Worm (Caenorhabditis elegans): ENCODE data around the gene melo-3.
A peak's percentile ranks its signal among the peaks of the same experiment; 100 is the strongest.

The melo-3 gene

DNA sequence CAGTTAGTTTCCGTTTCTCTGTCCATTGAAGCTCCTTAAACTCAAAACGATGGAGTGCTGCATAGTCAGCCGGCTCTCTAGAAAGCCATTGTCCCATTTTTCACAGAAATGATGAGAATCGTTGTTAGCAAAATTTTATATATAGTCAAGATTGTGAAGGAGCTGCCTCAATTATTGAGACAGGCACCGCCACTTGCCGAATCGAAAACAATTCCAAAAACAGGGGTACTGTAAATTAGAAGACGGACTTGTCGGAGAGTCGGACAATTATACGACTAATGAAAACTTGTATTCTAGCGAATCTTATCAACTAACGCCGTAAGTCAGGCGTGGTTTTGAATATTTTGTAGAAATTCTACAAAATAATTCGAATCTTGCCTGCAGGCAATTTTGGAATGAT, 16.4 kb downstream of the melo-3 start, which contains the start of gene F14H8.2:
Gene F14H8.2 (minus strand): TSS at position 101 of the 400 bp plus-strand sequence.
- TF ChIP-seq lin-32 (GFP tag; optimal IDR thresholded peaks at IDR 0.05) (no peak), ces-1 (GFP tag; optimal IDR thresholded peaks at IDR 0.05) (no peak), nhr-76 (tag; optimal IDR thresholded peaks at IDR 0.05) (no peak), unc-120 (tag; optimal IDR thresholded peaks at IDR 0.05; ENCODE audit: poor library complexity, severe bottlenecking) (no peak), nhr-12 (tag; optimal IDR thresholded peaks at IDR 0.05) (no peak), mab-5 (tag; optimal IDR thresholded peaks at IDR 0.05) (no peak), pha-4 (tag; optimal IDR thresholded peaks at IDR 0.05) (no peak), mls-2 (tag; optimal IDR thresholded peaks at IDR 0.05) (no peak), flh-1 (GFP tag; optimal IDR thresholded peaks at IDR 0.05) (no peak), ceh-39 (tag; optimal IDR thresholded peaks at IDR 0.05) (no peak), ceh-83 (GFP tag; optimal IDR thresholded peaks at IDR 0.05) (no peak), drap-1 (GFP tag; optimal IDR thresholded peaks at IDR 0.05) (no peak), ceh-43 (GFP tag; optimal IDR thresholded peaks at IDR 0.05) (no peak), cnd-1 (tag; optimal IDR thresholded peaks at IDR 0.05) (no peak), nhr-237 (tag; optimal IDR thresholded peaks at IDR 0.05) (no peak), lin-13 (tag; optimal IDR thresholded peaks at IDR 0.05) (no peak), sem-2 (GFP tag; optimal IDR thresholded peaks at IDR 0.05) (no peak), lsy-2 (tag; optimal IDR thresholded peaks at IDR 0.05) (no peak), sptf-1 (tag; optimal IDR thresholded peaks at IDR 0.05) (no peak), nhr-28 (tag; optimal IDR thresholded peaks at IDR 0.05) (no peak)

DNA sequence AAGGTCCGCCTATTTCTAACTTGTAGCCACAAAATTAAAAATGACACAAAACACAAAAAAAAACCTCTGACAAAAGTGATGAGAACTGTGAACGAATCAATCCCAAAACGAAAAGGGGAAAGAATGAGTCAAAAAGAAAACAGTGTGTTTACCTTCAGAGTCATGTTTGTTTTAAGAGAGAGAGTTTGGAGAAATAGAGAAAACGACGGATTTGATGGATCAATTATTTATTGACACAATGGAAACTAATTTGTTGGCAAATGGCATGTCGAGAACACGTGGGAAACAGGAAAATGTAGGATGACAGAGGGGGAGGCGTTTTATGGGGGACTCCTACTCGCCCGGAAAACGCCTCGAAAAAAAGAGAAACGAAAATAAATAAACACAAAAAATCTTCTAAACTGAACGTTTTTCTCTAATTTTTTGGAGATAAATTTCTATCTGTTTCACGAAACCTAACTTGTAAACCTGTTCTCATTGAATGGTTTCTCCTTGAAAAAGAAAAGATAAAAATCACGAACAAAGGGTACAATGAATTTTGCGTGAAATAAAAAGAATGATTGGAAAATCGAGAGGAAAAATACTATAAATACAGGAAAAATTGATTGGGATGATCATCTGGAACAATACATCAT, 19.8 kb downstream of the melo-3 start:
- TF ChIP-seq mep-1 (tag; optimal IDR thresholded peaks at IDR 0.05) (no peak), cnd-1 (tag; optimal IDR thresholded peaks at IDR 0.05) (no peak), elt-3 (tag; optimal IDR thresholded peaks at IDR 0.05) (no peak), tbx-8 (GFP tag; optimal IDR thresholded peaks at IDR 0.05) (no peak), unc-39 (tag; optimal IDR thresholded peaks at IDR 0.05) (no peak), ztf-11 (tag; optimal IDR thresholded peaks at IDR 0.05) (no peak), lsy-2 (tag; optimal IDR thresholded peaks at IDR 0.05) (no peak)

DNA sequence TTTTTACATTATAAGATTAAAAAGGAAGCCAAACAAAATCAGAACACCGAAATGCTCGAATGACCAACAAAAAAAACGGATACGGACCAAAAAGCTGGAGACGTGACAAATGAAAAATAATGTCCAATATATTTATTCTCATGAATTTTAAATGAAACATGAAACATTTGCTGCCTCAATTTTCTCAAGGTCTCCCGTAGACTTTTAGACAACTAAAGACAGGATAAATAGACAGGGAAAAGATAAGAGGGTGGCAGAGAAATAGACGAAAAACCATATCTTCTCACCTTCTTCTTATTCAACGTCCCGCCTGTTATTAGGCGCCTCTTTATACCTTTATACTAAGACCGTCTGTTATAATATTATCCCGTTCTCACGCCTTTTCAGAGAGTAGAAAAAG, 20.9 kb downstream of the melo-3 start:
- TF ChIP-seq unc-120 (tag; optimal IDR thresholded peaks at IDR 0.05; ENCODE audit: poor library complexity, severe bottlenecking), result peak; percentile 6
- no peak for TF ChIP-seq lsy-2 (tag; optimal IDR thresholded peaks at IDR 0.05)

DNA sequence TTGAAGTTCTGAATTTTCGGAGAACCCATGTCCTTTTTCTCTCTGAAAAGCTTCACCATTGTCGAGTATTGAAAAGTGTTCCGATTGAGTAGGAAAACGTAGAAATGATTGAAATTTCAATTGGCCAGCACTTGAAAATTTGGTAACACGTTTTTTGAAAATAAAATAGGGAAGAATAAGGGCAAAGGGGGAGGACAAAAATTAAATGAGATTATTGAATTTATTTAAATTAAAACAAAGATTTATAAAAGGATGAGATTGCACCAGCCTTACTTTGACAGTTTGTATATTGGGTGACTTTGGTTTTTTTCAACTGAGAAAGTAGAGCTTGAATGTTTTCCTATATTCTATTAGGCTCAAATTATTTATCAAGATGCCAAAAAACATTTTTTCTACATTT, 22.5 kb downstream of the melo-3 start, which contains the start of gene obr-2:
Gene obr-2 (minus strand): TSS at position 101 of the 400 bp plus-strand sequence.
- TF ChIP-seq ham-2 (GFP tag; optimal IDR thresholded peaks at IDR 0.05) (no peak), unc-62 (GFP tag; optimal IDR thresholded peaks at IDR 0.05) (no peak), elt-3 (tag; optimal IDR thresholded peaks at IDR 0.05) (no peak), ces-1 (GFP tag; optimal IDR thresholded peaks at IDR 0.05) (no peak), ztf-11 (tag; optimal IDR thresholded peaks at IDR 0.05) (no peak), mls-2 (tag; optimal IDR thresholded peaks at IDR 0.05) (no peak), mab-5 (tag; optimal IDR thresholded peaks at IDR 0.05) (no peak), sptf-1 (tag; optimal IDR thresholded peaks at IDR 0.05) (no peak), ceh-39 (tag; optimal IDR thresholded peaks at IDR 0.05) (no peak), drap-1 (GFP tag; optimal IDR thresholded peaks at IDR 0.05) (no peak), snpc-4 (tag; optimal IDR thresholded peaks at IDR 0.05) (no peak), mep-1 (tag; optimal IDR thresholded peaks at IDR 0.05) (no peak), ceh-43 (GFP tag; optimal IDR thresholded peaks at IDR 0.05) (no peak), nhr-2 (tag; optimal IDR thresholded peaks at IDR 0.05) (no peak), nhr-237 (tag; optimal IDR thresholded peaks at IDR 0.05) (no peak), unc-120 (tag; optimal IDR thresholded peaks at IDR 0.05; ENCODE audit: poor library complexity, severe bottlenecking) (no peak), sem-2 (GFP tag; optimal IDR thresholded peaks at IDR 0.05) (no peak)

DNA sequence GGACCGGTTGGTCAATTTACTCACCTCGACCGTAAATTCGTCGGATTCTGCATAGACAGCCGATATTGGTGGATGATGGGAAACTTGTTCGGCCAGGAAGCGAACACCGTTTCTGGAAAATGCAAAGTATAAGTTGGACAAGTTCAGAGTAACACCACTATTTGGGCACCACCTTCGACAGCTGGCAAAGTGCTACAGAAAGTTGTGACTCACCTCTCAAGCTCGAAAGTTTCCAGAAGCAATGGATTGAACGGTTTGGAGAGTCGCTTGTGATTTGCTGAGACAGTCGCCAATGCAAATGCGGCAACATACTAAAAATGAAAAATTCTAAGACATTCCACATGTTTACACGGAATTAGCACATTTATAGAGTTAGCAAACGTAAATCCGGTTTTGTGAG, 23.3 kb downstream of the melo-3 start:
- TF ChIP-seq mab-5 (tag; optimal IDR thresholded peaks at IDR 0.05), result no peak
- TF ChIP-seq elt-3 (tag; optimal IDR thresholded peaks at IDR 0.05), result no peak
- no peak for TF ChIP-seq nhr-2 (tag; optimal IDR thresholded peaks at IDR 0.05)
- no peak for TF ChIP-seq snpc-4 (tag; optimal IDR thresholded peaks at IDR 0.05)
- no peak for TF ChIP-seq drap-1 (GFP tag; optimal IDR thresholded peaks at IDR 0.05)
- TF ChIP-seq nhr-76 (tag; optimal IDR thresholded peaks at IDR 0.05), result no peak
- TF ChIP-seq unc-120 (tag; optimal IDR thresholded peaks at IDR 0.05; ENCODE audit: poor library complexity, severe bottlenecking), result no peak
- no peak for TF ChIP-seq flh-1 (GFP tag; optimal IDR thresholded peaks at IDR 0.05)
- TF ChIP-seq elt-1 (tag; optimal IDR thresholded peaks at IDR 0.05; ENCODE audit: borderline replicate concordance, insufficient read depth), result no peak
- TF ChIP-seq lin-32 (GFP tag; optimal IDR thresholded peaks at IDR 0.05), result no peak
- no peak for TF ChIP-seq nhr-28 (tag; optimal IDR thresholded peaks at IDR 0.05)
- TF ChIP-seq cnd-1 (tag; optimal IDR thresholded peaks at IDR 0.05), result no peak
- no peak for TF ChIP-seq mep-1 (tag; optimal IDR thresholded peaks at IDR 0.05)
- no peak for TF ChIP-seq tbx-8 (GFP tag; optimal IDR thresholded peaks at IDR 0.05)
- no peak for TF ChIP-seq blmp-1 (tag; optimal IDR thresholded peaks at IDR 0.05)
- TF ChIP-seq ztf-11 (tag; optimal IDR thresholded peaks at IDR 0.05), result no peak
- TF ChIP-seq ceh-39 (tag; optimal IDR thresholded peaks at IDR 0.05), result no peak
- TF ChIP-seq ceh-43 (GFP tag; optimal IDR thresholded peaks at IDR 0.05), result no peak
- no peak for TF ChIP-seq ces-1 (GFP tag; optimal IDR thresholded peaks at IDR 0.05)
- no peak for TF ChIP-seq lin-13 (tag; optimal IDR thresholded peaks at IDR 0.05)

Data from whole organism, mixed stage, embryonic.